Fruit fly (Drosophila melanogaster) whole organism, embryonic: Measurements from ENCODE around the gene CG17996.
A peak's percentile ranks its signal among the peaks of the same experiment; 100 is the strongest.

Source experiments
- Awh ChIP-seq: fragments of 200-800 bp; sonication (Bioruptor generic); IDR thresholded peaks from 2 replicates; pipeline ENCODE4, ENCODE4 v1.3.6; 2022; ENCODE audit warnings: missing biosample characterization, missing genetic modification characterization
- B-H1 ChIP-seq: fragments of 200-800 bp; sonication (Bioruptor generic); IDR thresholded peaks from 3 replicates; pipeline ENCODE4 v1.3.6; 2022; ENCODE audit warnings: missing biosample characterization, missing genetic modification characterization
- CG10462 ChIP-seq: fragments of 200-800 bp; sonication (Bioruptor generic); optimal IDR thresholded peaks from 2 replicates; lab custom pipeline; 2016; ENCODE audit warnings: missing biosample characterization, missing genetic modification characterization
- CG11247 ChIP-seq: fragments of 200-800 bp; sonication (Bioruptor generic); IDR thresholded peaks from 2 replicates; pipeline ENCODE4 v1.3.6; 2022; ENCODE audit warnings: missing biosample characterization, missing genetic modification characterization
- CG12071 ChIP-seq: fragments of 200-800 bp; sonication (Bioruptor generic); optimal IDR thresholded peaks from 3 replicates; lab custom pipeline; 2018; ENCODE audit warnings: missing biosample characterization, mild to moderate bottlenecking, missing genetic modification characterization
- CG13287 ChIP-seq: fragments of 200-800 bp; sonication (Bioruptor generic); IDR thresholded peaks from 2 replicates; pipeline ENCODE4 v1.3.6; 2022; ENCODE audit warnings: missing biosample characterization, missing genetic modification characterization; ENCODE audit not compliant: partially characterized antibody
- CG15011 ChIP-seq: fragments of 200-800 bp; sonication (Bioruptor generic); optimal IDR thresholded peaks from 3 replicates; lab custom pipeline; 2018; ENCODE audit warnings: missing biosample characterization, mild to moderate bottlenecking, missing genetic modification characterization
- CG15696 ChIP-seq: fragments of 200-800 bp; sonication (Bioruptor generic); optimal IDR thresholded peaks from 2 replicates; lab custom pipeline; 2019; ENCODE audit warnings: missing biosample characterization, mild to moderate bottlenecking, missing genetic modification characterization, moderate library complexity
- CG17359 ChIP-seq: fragments of 200-800 bp; sonication (Bioruptor generic); optimal IDR thresholded peaks from 3 replicates; lab custom pipeline; 2018; ENCODE audit warnings: missing biosample characterization, mild to moderate bottlenecking, missing genetic modification characterization, moderate library complexity
- CG18011 ChIP-seq: fragments of 200-800 bp; sonication (Bioruptor generic); optimal IDR thresholded peaks from 2 replicates; lab custom pipeline; 2017; ENCODE audit warnings: missing biosample characterization, missing genetic modification characterization, mild to moderate bottlenecking, moderate library complexity, missing genotype
- CG18764 ChIP-seq: fragments of 200-800 bp; sonication (Bioruptor generic); optimal IDR thresholded peaks from 3 replicates; lab custom pipeline; 2016; ENCODE audit warnings: missing biosample characterization, missing genetic modification characterization
- CG31365 ChIP-seq: fragments of 200-800 bp; sonication (Bioruptor generic); optimal IDR thresholded peaks from 2 replicates; lab custom pipeline; 2018; ENCODE audit warnings: missing biosample characterization, mild to moderate bottlenecking, missing genetic modification characterization
- CG34376 ChIP-seq: fragments of 200-800 bp; sonication (Bioruptor generic); optimal IDR thresholded peaks from 2 replicates; lab custom pipeline; 2018; ENCODE audit warnings: missing biosample characterization, mild to moderate bottlenecking, missing genetic modification characterization
- CG34422 ChIP-seq: fragments of 200-800 bp; sonication (Bioruptor generic); IDR thresholded peaks from 3 replicates; pipeline ENCODE4 v1.3.6; 2022; ENCODE audit warnings: missing biosample characterization, missing genetic modification characterization
- CG4854 ChIP-seq: fragments of 200-800 bp; sonication (Bioruptor generic); optimal IDR thresholded peaks from 2 replicates; lab custom pipeline; 2016; ENCODE audit warnings: missing biosample characterization, missing genetic modification characterization, inconsistent platforms
- CG6175 ChIP-seq: fragments of 200-800 bp; sonication (Bioruptor generic); IDR thresholded peaks from 3 replicates; pipeline ENCODE4 v1.3.6; 2022; ENCODE audit warnings: missing biosample characterization, missing genetic modification characterization
- D19B ChIP-seq: fragments of 200-800 bp; sonication (Bioruptor generic); optimal IDR thresholded peaks from 2 replicates; lab custom pipeline; 2017; ENCODE audit warnings: missing biosample characterization, mild to moderate bottlenecking, missing genetic modification characterization
- Dbx ChIP-seq: fragments of 200-800 bp; sonication (Bioruptor generic); IDR thresholded peaks from 3 replicates; pipeline ENCODE4 v1.3.6; 2022; ENCODE audit warnings: missing biosample characterization, missing genetic modification characterization
- Ets65A ChIP-seq: fragments of 200-800 bp; sonication (Bioruptor generic); peaks from one replicate; lab custom pipeline; 2016; ENCODE audit warnings: missing biosample characterization, missing genetic modification characterization
- GATAe ChIP-seq: fragments of 200-800 bp; sonication (Bioruptor generic); conservative IDR thresholded peaks from 2 replicates; pipeline ENCODE4 v1.3.6; 2022; ENCODE audit warnings: missing biosample characterization, missing genetic modification characterization
- Gsc ChIP-seq: fragments of 200-800 bp; sonication (Bioruptor generic); IDR thresholded peaks from 2 replicates; pipeline ENCODE4 v1.3.6; 2022; ENCODE audit warnings: missing biosample characterization, missing genetic modification characterization
- Hmx ChIP-seq: fragments of 200-800 bp; sonication (Bioruptor generic); optimal IDR thresholded peaks from 2 replicates; lab custom pipeline; 2016; ENCODE audit warnings: missing biosample characterization, missing genetic modification characterization
- Lim3 ChIP-seq: fragments of 200-800 bp; sonication (Bioruptor generic); IDR thresholded peaks from 2 replicates; pipeline ENCODE4 v1.3.6; 2022; ENCODE audit warnings: missing biosample characterization, missing genetic modification characterization
- Max ChIP-seq: fragments of 200-800 bp; sonication (Bioruptor generic); optimal IDR thresholded peaks from 2 replicates; lab custom pipeline; 2016; ENCODE audit warnings: missing biosample characterization, mild to moderate bottlenecking, missing genetic modification characterization
- Mrtf ChIP-seq: fragments of 200-800 bp; sonication (Bioruptor generic); IDR thresholded peaks from 3 replicates; pipeline ENCODE4 v1.3.6; 2022; ENCODE audit warnings: missing biosample characterization, missing genetic modification characterization
- Nf-YC ChIP-seq: fragments of 200-800 bp; optimal IDR thresholded peaks from 3 replicates; lab custom pipeline; 2019; ENCODE audit warnings: missing biosample characterization, mild to moderate bottlenecking, missing genetic modification characterization, moderate library complexity
- Oaz ChIP-seq: fragments of 200-800 bp; sonication (Bioruptor generic); IDR thresholded peaks from 2 replicates; pipeline ENCODE4 v1.3.6; 2022; ENCODE audit warnings: missing biosample characterization, missing genetic modification characterization
- Sry-β ChIP-seq: fragments of 200-800 bp; sonication (Bioruptor generic); optimal IDR thresholded peaks from 2 replicates; lab custom pipeline; 2018; ENCODE audit warnings: missing biosample characterization, mild to moderate bottlenecking, missing genetic modification characterization, moderate library complexity
- abd-A ChIP-seq: fragments of 200-800 bp; sonication (Bioruptor generic); optimal IDR thresholded peaks from 3 replicates; lab custom pipeline; 2019; ENCODE audit warnings: missing biosample characterization, mild to moderate bottlenecking, missing genetic modification characterization, moderate library complexity
- bowl ChIP-seq: fragments of 200-800 bp; sonication (Bioruptor generic); IDR thresholded peaks from 2 replicates; pipeline ENCODE4 v1.3.6; 2022; ENCODE audit warnings: missing biosample characterization, missing genetic modification characterization
- br ChIP-seq: fragments of >200 bp; optimal IDR thresholded peaks from 2 replicates; lab custom pipeline; 2017
- btn ChIP-seq: fragments of 200-800 bp; sonication (Bioruptor generic); optimal IDR thresholded peaks from 2 replicates; lab custom pipeline; 2016; ENCODE audit warnings: missing biosample characterization, missing genetic modification characterization
- chinmo ChIP-seq: fragments of 200-800 bp; sonication (Bioruptor generic); IDR thresholded peaks from 4 replicates; pipeline ENCODE4 v1.3.6; 2022; ENCODE audit warnings: missing biosample characterization, missing genetic modification characterization; ENCODE audit not compliant: partially characterized antibody
- crol ChIP-seq: fragments of 200-800 bp; sonication (Bioruptor generic); IDR thresholded peaks from 2 replicates; pipeline ENCODE4 v1.3.6; 2022; ENCODE audit warnings: missing biosample characterization, missing genetic modification characterization
- dan ChIP-seq: fragments of 200-800 bp; sonication (Bioruptor generic); IDR thresholded peaks from 2 replicates; pipeline ENCODE4 v1.3.6; 2022; ENCODE audit warnings: missing biosample characterization, missing genetic modification characterization
- dimm ChIP-seq: fragments of 200-800 bp; sonication (Bioruptor generic); IDR thresholded peaks from 2 replicates; pipeline ENCODE4 v1.3.6; 2022; ENCODE audit warnings: missing biosample characterization, missing genetic modification characterization
- en ChIP-seq: fragments of 200-800 bp; sonication (Bioruptor generic); optimal IDR thresholded peaks from 2 replicates; lab custom pipeline; 2016; ENCODE audit warnings: missing biosample characterization, missing genetic modification characterization
- eyg ChIP-seq: fragments of 200-800 bp; sonication (Bioruptor generic); optimal IDR thresholded peaks from 3 replicates; lab custom pipeline; 2016; ENCODE audit warnings: missing biosample characterization, missing genetic modification characterization
- grau ChIP-seq: fragments of 200-800 bp; optimal IDR thresholded peaks from 3 replicates; lab custom pipeline; 2019; ENCODE audit warnings: missing biosample characterization, mild to moderate bottlenecking, missing genetic modification characterization, moderate library complexity
- insv ChIP-seq, 2 experiments: fragments of 200-800 bp; sonication (Bioruptor generic); optimal IDR thresholded peaks; 3 replicates each; lab custom pipeline; 2016 to 2018; ENCODE audit warnings: missing biosample characterization in 2 of 2, missing genetic modification characterization in 2 of 2
- jumu ChIP-seq: fragments of 200-800 bp; sonication (Bioruptor generic); optimal IDR thresholded peaks from 3 replicates; lab custom pipeline; 2016; ENCODE audit warnings: missing biosample characterization, missing genetic modification characterization
- lab ChIP-seq: fragments of 200-800 bp; sonication (Bioruptor generic); optimal IDR thresholded peaks from 3 replicates; lab custom pipeline; 2017; ENCODE audit warnings: missing biosample characterization, missing genetic modification characterization, mild to moderate bottlenecking, moderate library complexity, missing genetic modification reagents
- lov ChIP-seq, 2 experiments: fragments of 200-800 bp in 1 of 2; fragments of >200 bp in 1 of 2; sonication (Bioruptor generic) in 1 of 2; IDR thresholded peaks in 1 of 2; optimal IDR thresholded peaks in 1 of 2; 2 replicates in 1 of 2; 3 replicates in 1 of 2; pipeline versions ENCODE4 v1.3.6 to Lab custom; 2017 to 2022; ENCODE audit warnings: missing biosample characterization in 1 of 2, missing genetic modification characterization in 1 of 2
- mirr ChIP-seq: fragments of 200-800 bp; sonication (Bioruptor generic); optimal IDR thresholded peaks from 3 replicates; lab custom pipeline; 2018; ENCODE audit warnings: missing biosample characterization, mild to moderate bottlenecking, missing genetic modification characterization
- mld ChIP-seq: fragments of 200-800 bp; sonication (Bioruptor generic); IDR thresholded peaks from 3 replicates; pipeline ENCODE4 v1.3.6; 2022; ENCODE audit warnings: missing biosample characterization, missing genetic modification characterization; ENCODE audit not compliant: partially characterized antibody
- nmo ChIP-seq: fragments of 200-800 bp; sonication (Bioruptor generic); optimal IDR thresholded peaks from 2 replicates; lab custom pipeline; 2018; ENCODE audit warnings: missing biosample characterization, mild to moderate bottlenecking, missing genetic modification characterization, moderate library complexity
- ranshi ChIP-seq: fragments of 200-800 bp; sonication (Bioruptor generic); IDR thresholded peaks from 2 replicates; pipeline ENCODE4 v1.3.6; 2022; ENCODE audit warnings: missing biosample characterization, missing genetic modification characterization
- ro ChIP-seq: fragments of 200-800 bp; sonication (Bioruptor generic); IDR thresholded peaks from 2 replicates; pipeline ENCODE4 v1.3.6; 2022; ENCODE audit warnings: missing biosample characterization, missing genetic modification characterization
- seq ChIP-seq: fragments of 200-800 bp; sonication (Bioruptor generic); IDR thresholded peaks from 2 replicates; pipeline ENCODE4 v1.3.6; 2022; ENCODE audit warnings: missing biosample characterization, missing genetic modification characterization
- twi ChIP-seq: fragments of 200-800 bp; optimal IDR thresholded peaks from 2 replicates; lab custom pipeline; 2019; ENCODE audit warnings: missing biosample characterization, mild to moderate bottlenecking, missing genetic modification characterization, moderate library complexity
- vnd ChIP-seq: fragments of 200-800 bp; sonication (Bioruptor generic); IDR thresholded peaks from 3 replicates; pipeline ENCODE4 v1.3.6; 2022; ENCODE audit warnings: missing biosample characterization, missing genetic modification characterization; ENCODE audit not compliant: partially characterized antibody
- zfh2 ChIP-seq: fragments of 200-800 bp; sonication (Bioruptor generic); optimal IDR thresholded peaks from 2 replicates; lab custom pipeline; 2016; ENCODE audit warnings: missing biosample characterization, missing genetic modification characterization

CG17996 gene

DNA sequence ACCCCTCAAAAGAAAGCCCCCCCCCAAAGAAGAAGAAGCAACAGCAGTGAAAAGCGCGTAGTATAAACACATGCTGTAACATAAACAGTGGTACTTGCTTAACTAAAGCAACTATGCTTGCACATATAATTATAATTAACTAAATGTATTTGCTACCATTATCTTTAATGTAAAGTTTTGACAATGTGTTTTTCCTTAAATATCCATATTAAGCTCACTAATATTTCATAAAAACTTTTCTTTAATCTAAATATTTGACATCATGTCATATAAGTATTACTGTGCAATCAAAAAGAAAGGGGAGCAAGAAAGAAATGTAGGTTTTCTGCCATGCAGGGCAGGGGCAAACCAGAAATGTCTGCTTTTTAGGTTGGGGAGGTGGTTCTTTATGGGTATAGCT, 14.1 kb downstream of the CG17996 start (continued):
- TF ChIP-seq D19B (GFP tag; lab: Kevin White, UChicago) (no peak), Dbx (no peak), ro (no peak), Hmx (GFP tag; lab: Kevin White, UChicago) (no peak), CG6175 (GFP tag; lab: Robert Waterston, UW) (no peak), seq (GFP tag; lab: Robert Waterston, UW) (no peak), Mrtf (no peak), Lim3 (no peak), zfh2 (GFP tag; lab: Kevin White, UChicago) (no peak), CG18011 (GFP tag; lab: Kevin White, UChicago) (no peak), Max (GFP tag; lab: Kevin White, UChicago) (no peak), Gsc (GFP tag; lab: Robert Waterston, UW) (no peak), CG12071 (GFP tag; lab: Kevin White, UChicago) (no peak), grau (tag; lab: Kevin White, UChicago) (peak; percentile 10), CG15011 (GFP tag; lab: Kevin White, UChicago) (no peak), dimm (GFP tag; lab: Robert Waterston, UW) (no peak), CG31365 (tag; lab: Kevin White, UChicago) (no peak), GATAe (GFP tag; lab: Robert Waterston, UW) (no peak), ranshi (no peak), br (lab: Kevin White, UChicago) (no peak), chinmo (GFP tag; lab: Robert Waterston, UW) (no peak), B-H1 (GFP tag; lab: Robert Waterston, UW) (no peak; the same call in 2 of the 3 replicates), abd-A (tag; lab: Kevin White, UChicago) (peak; percentile 67), jumu (GFP tag; lab: Kevin White, UChicago) (no peak), en (no peak), dan (GFP tag; lab: Robert Waterston, UW) (no peak), btn (GFP tag; lab: Kevin White, UChicago) (no peak), vnd (no peak), Sry-β (GFP tag; lab: Kevin White, UChicago) (no peak), CG13287 (no peak), CG4854 (GFP tag; lab: Kevin White, UChicago) (no peak), Awh (GFP tag; lab: Robert Waterston, UW) (no peak; the same call in 1 of the 2 replicates), eyg (GFP tag; lab: Kevin White, UChicago) (no peak), lov (optimal IDR thresholded peaks at IDR 0.05; lab: Kevin White, UChicago) (no peak), lov (GFP tag; IDR thresholded peaks at IDR 0.05; lab: Robert Waterston, UW) (no peak), CG17359 (tag; lab: Kevin White, UChicago) (peak; percentile 70), lab (GFP tag; lab: Kevin White, UChicago) (peak; percentile 69), Nf-YC (tag; lab: Kevin White, UChicago) (peak; percentile 19), Oaz (GFP tag; lab: Robert Waterston, UW) (no peak), bowl (GFP tag; lab: Robert Waterston, UW) (no peak), mirr (GFP tag; lab: Kevin White, UChicago) (no peak), CG34422 (GFP tag; lab: Robert Waterston, UW) (0 out of 3 replicates have a peak, but pooled peaks have one; percentile 34), CG15696 (tag; lab: Kevin White, UChicago) (no peak), CG18764 (GFP tag; lab: Kevin White, UChicago) (no peak), nmo (GFP tag; lab: Kevin White, UChicago) (no peak), CG34376 (no peak), Ets65A (GFP tag; lab: Kevin White, UChicago) (no peak), twi (tag; lab: Kevin White, UChicago) (no peak), crol (GFP tag; lab: Robert Waterston, UW) (peak; percentile 81), insv (GFP tag; optimal IDR thresholded peaks at IDR 0.05; lab: Kevin White, UChicago) (no peak), CG10462 (GFP tag; lab: Kevin White, UChicago) (no peak), mld (no peak), CG11247 (GFP tag; lab: Robert Waterston, UW) (no peak)
